Worm (Caenorhabditis elegans) whole organism, midembryonic: ENCODE results near the gene F09C6.3.

Experiments used
- T22C8.4 ChIP-seq: fragments of 200-800 bp; sonication (Bioruptor generic); IDR thresholded peaks from 2 replicates; pipeline ENCODE4 v1.3.6; 2022; ENCODE audit warnings: missing genetic modification characterization, missing compliant biosample characterization
- flt-1 ChIP-seq: fragments of 200-800 bp; sonication (Bioruptor generic); IDR thresholded peaks from 2 replicates; pipeline ENCODE4 v1.3.6; 2022; ENCODE audit warnings: missing genetic modification characterization, missing compliant biosample characterization
- tab-1 ChIP-seq: fragments of 200-800 bp; sonication (Bioruptor generic); IDR thresholded peaks from 2 replicates; pipeline ENCODE4 v1.3.6; 2022; ENCODE audit warnings: missing genetic modification characterization, missing compliant biosample characterization
- ztf-29 ChIP-seq: fragments of 200-800 bp; sonication (Bioruptor generic); IDR thresholded peaks from 2 replicates; pipeline ENCODE4 v1.3.6; 2022; ENCODE audit warnings: missing genetic modification reagents, missing genetic modification characterization, missing compliant biosample characterization

ce11 chrV:16857977-16858479 lies 21.9 kb downstream of the F09C6.3 start, which contains the start of the genes clec-31 and clec-22:
- TF ChIP-seq T22C8.4 (GFP tag; lab: Robert Waterston, UW) (no peak), flt-1 (GFP tag; lab: Robert Waterston, UW) (no peak), tab-1 (GFP tag; lab: Robert Waterston, UW) (no peak), ztf-29 (GFP tag; lab: Robert Waterston, UW) (no peak)
